Worm (Caenorhabditis elegans): ENCODE measurements around the gene T04C10.3.
A peak's percentile ranks its signal among the peaks of the same experiment; 100 is the strongest.

Gene T04C10.3

DNA sequence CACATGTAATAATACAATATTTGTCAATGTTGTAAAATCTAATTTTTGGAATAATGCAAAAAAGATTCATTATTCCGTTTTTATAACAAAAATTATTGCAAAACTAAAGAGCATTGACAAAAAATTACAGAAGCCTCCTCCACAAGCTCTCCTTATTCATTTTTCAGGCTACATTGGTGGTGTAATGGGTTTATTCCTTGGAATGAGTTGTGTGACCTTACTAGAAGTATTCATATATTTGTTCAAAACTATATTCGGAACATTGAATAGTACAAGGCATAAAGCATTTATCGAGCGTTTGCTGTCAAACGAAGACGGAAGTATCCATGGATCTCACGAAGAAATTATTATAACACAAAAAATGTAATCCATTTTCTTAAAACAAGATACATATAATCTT is 39.7 kb downstream of the T04C10.3 start:
- TF ChIP-seq med-1 (GFP tag; optimal IDR thresholded peaks at IDR 0.05; ENCODE audit: insufficient read depth) (no peak), klf-2 (GFP tag; conservative IDR thresholded peaks at IDR 0.05) (no peak), tab-1 (GFP tag; IDR thresholded peaks at IDR 0.05) (no peak), ref-1 (GFP tag; conservative IDR thresholded peaks at IDR 0.05) (no peak), T22C8.4 (GFP tag; IDR thresholded peaks at IDR 0.05) (no peak), ztf-29 (GFP tag; IDR thresholded peaks at IDR 0.05) (no peak), flt-1 (GFP tag; IDR thresholded peaks at IDR 0.05) (no peak)

- peak; percentile 77 for TF ChIP-seq flt-1 (GFP tag; IDR thresholded peaks at IDR 0.05)
- TF ChIP-seq ref-1 (GFP tag; conservative IDR thresholded peaks at IDR 0.05), result no peak
- TF ChIP-seq cog-1 (tag; optimal IDR thresholded peaks at IDR 0.05), result peak; percentile 84
Observed at ce11 chrX:14853712-14854217, 41.6 kb downstream of the T04C10.3 start, which contains the start of the genes C27C12.1 and C27C12.4. Gene C27C12.1, minus strand, starts transcription at chrX:14853762. Gene C27C12.4, plus strand, starts transcription at chrX:14854086.

DNA sequence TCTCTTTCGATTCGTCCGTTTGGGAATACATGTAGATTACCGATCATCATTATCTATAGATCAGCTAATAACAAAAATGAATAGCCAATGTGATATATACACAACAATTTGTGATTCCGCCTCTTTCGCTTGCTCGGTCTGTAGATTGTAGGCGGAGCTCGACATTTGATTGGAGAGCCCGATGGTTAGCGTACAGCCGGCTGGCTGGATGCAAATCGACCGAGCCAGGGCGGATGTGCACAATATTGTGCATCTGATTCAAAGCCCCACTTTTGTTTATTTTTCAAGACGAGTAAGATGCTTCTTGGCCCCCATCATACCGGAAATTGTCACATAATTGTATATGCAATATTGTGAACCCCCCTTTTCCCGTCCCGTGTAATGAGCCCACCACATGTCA is 49.6 kb downstream of the T04C10.3 start, which contains the start of gene dmd-4:
Gene dmd-4, minus strand, starts transcription at position 101 of the 400 bp plus-strand sequence.
- no peak for TF ChIP-seq med-1 (GFP tag; optimal IDR thresholded peaks at IDR 0.05; ENCODE audit: insufficient read depth)
- TF ChIP-seq cog-1 (tag; optimal IDR thresholded peaks at IDR 0.05), result no peak
- no peak for TF ChIP-seq tab-1 (GFP tag; IDR thresholded peaks at IDR 0.05)
- TF ChIP-seq klf-2 (GFP tag; conservative IDR thresholded peaks at IDR 0.05), result no peak
- no peak for TF ChIP-seq ztf-29 (GFP tag; IDR thresholded peaks at IDR 0.05)
- no peak for TF ChIP-seq T22C8.4 (GFP tag; IDR thresholded peaks at IDR 0.05)
- no peak for TF ChIP-seq ztf-23 (GFP tag; IDR thresholded peaks at IDR 0.05)
- no peak for TF ChIP-seq flt-1 (GFP tag; IDR thresholded peaks at IDR 0.05)
- TF ChIP-seq ref-1 (GFP tag; conservative IDR thresholded peaks at IDR 0.05), result no peak
